Fruit fly (Drosophila melanogaster) whole organism: ENCODE data around the gene CG14118.

Experiments
- CG8478 ChIP-seq: fragments of >200 bp; optimal IDR thresholded peaks from 2 replicates; lab custom pipeline; 2018; ENCODE audit warnings: inconsistent platforms
- Dll ChIP-seq: fragments of >200 bp; optimal IDR thresholded peaks from 2 replicates; lab custom pipeline; 2017
- pan ChIP-seq: fragments of >200 bp; optimal IDR thresholded peaks from 2 replicates; lab custom pipeline; 2017
- psq ChIP-seq: fragments of >200 bp; optimal IDR thresholded peaks from 2 replicates; lab custom pipeline; 2017

DNA sequence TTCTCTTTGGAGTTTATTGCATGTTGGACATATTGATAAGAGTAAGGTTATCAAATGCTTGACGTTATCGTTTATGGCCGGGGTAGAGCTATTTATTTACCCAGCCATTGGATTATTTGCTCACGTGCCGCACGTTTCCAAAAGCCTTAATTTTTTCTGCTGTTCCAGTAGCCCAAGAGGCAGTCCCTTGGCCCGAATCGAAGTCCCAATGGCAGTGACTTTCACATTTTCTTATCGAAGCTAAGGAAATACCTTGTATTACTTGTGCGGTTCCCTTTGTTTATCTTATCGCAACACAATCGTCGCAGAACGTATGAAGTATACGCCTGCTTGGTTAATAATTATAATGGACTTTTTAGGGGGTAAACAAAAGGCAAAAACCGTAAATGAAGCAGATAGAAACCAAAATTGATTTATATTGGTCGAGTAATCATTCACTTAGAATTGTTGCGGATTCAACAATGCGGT lies 3.1 kb upstream of the CG14118 start, which contains the start of gene CG43894:
- no peak for TF ChIP-seq pan
- no peak for TF ChIP-seq psq (lab: Kevin White, UChicago)
- TF ChIP-seq Dll (lab: Kevin White, UChicago) = no peak
- no peak for TF ChIP-seq CG8478 (lab: Kevin White, UChicago)
